Worm (Caenorhabditis elegans) whole organism, L3 larva: ENCODE results near the gene ZK470.4.

Source experiments
- ZK546.5 ChIP-seq: sonication (generic microtip); optimal IDR thresholded peaks from 2 replicates; lab custom pipeline; 2017; ENCODE audit warnings: missing biosample characterization, missing genetic modification characterization
- aly-2 ChIP-seq: fragments of 150-350 bp; optimal IDR thresholded peaks from 2 replicates; lab custom pipeline; 2014; ENCODE audit warnings: missing biosample characterization, missing genetic modification characterization
- ama-1 ChIP-seq: fragments of 150-350 bp; optimal IDR thresholded peaks from 2 replicates; lab custom pipeline; 2018
- ceh-16 ChIP-seq: sonication (generic microtip); optimal IDR thresholded peaks from 2 replicates; lab custom pipeline; 2017; ENCODE audit warnings: missing biosample characterization, missing genetic modification characterization
- ceh-82 ChIP-seq: fragments of 150-350 bp; optimal IDR thresholded peaks from 2 replicates; lab custom pipeline; 2014; ENCODE audit warnings: missing biosample characterization, missing genetic modification characterization
- ceh-9 ChIP-seq: sonication (generic microtip); optimal IDR thresholded peaks from 2 replicates; lab custom pipeline; 2018; ENCODE audit warnings: missing biosample characterization, missing genetic modification characterization
- daf-12 ChIP-seq: fragments of 150-350 bp; optimal IDR thresholded peaks from 2 replicates; lab custom pipeline; 2014; ENCODE audit warnings: missing biosample characterization, missing genetic modification reagents, missing genetic modification characterization
- egl-27 ChIP-seq: sonication (generic microtip); optimal IDR thresholded peaks from 4 replicates; lab custom pipeline; 2017; ENCODE audit warnings: missing biosample characterization, missing genetic modification reagents, missing genetic modification characterization
- egl-5 ChIP-seq: fragments of 150-350 bp; optimal IDR thresholded peaks from 2 replicates; lab custom pipeline; 2017; ENCODE audit warnings: missing biosample characterization, missing genetic modification reagents, missing genetic modification characterization, inconsistent platforms
- elt-1 ChIP-seq: fragments of 150-350 bp; optimal IDR thresholded peaks from 2 replicates; lab custom pipeline; 2014; ENCODE audit warnings: missing biosample characterization, missing genetic modification characterization
- elt-3 ChIP-seq, 3 experiments: fragments of 150-350 bp in 1 of 3; sonication (generic microtip) in 2 of 3; optimal IDR thresholded peaks; 2 replicates in 2 of 3; 4 replicates in 1 of 3; lab custom pipeline; 2014 to 2017; ENCODE audit warnings: missing biosample characterization in 3 of 3, missing genetic modification characterization in 3 of 3
- eor-1 ChIP-seq, 2 experiments: fragments of 150-350 bp; optimal IDR thresholded peaks; 2 replicates each; lab custom pipeline; 2014 to 2018; ENCODE audit warnings: missing biosample characterization in 2 of 2, missing genetic modification characterization in 2 of 2
- fkh-10 ChIP-seq: sonication (generic microtip); optimal IDR thresholded peaks from 2 replicates; lab custom pipeline; 2017; ENCODE audit warnings: missing biosample characterization, missing genetic modification reagents, missing genetic modification characterization
- fkh-2 ChIP-seq: fragments of 150-350 bp; optimal IDR thresholded peaks from 2 replicates; lab custom pipeline; 2014; ENCODE audit warnings: missing biosample characterization, missing genetic modification reagents, missing genetic modification characterization
- lin-39 ChIP-seq: fragments of 150-350 bp; optimal IDR thresholded peaks from 2 replicates; lab custom pipeline; 2018; ENCODE audit warnings: missing biosample characterization, missing genetic modification reagents, missing genetic modification characterization
- mdl-1 ChIP-seq: fragments of 150-350 bp; optimal IDR thresholded peaks from 2 replicates; lab custom pipeline; 2014; ENCODE audit warnings: missing biosample characterization, missing genetic modification characterization
- nfya-1 ChIP-seq: sonication (generic microtip); optimal IDR thresholded peaks from 2 replicates; lab custom pipeline; 2017; ENCODE audit warnings: missing genetic modification characterization, mild to moderate bottlenecking, missing compliant biosample characterization, antibody characterized with exemption, moderate library complexity; ENCODE audit not compliant: insufficient read depth
- nhr-12 ChIP-seq: fragments of 150-350 bp; optimal IDR thresholded peaks from 2 replicates; lab custom pipeline; 2014; ENCODE audit warnings: missing biosample characterization, missing genetic modification characterization
- nhr-23 ChIP-seq: fragments of 150-350 bp; optimal IDR thresholded peaks from 2 replicates; lab custom pipeline; 2014; ENCODE audit warnings: missing biosample characterization, missing genetic modification reagents, missing genetic modification characterization
- nhr-25 ChIP-seq: sonication (generic microtip); optimal IDR thresholded peaks from 2 replicates; lab custom pipeline; 2017; ENCODE audit warnings: missing biosample characterization, missing genetic modification characterization
- nhr-28 ChIP-seq: fragments of 150-350 bp; optimal IDR thresholded peaks from 2 replicates; lab custom pipeline; 2014; ENCODE audit warnings: missing biosample characterization, missing genetic modification characterization
- nhr-43 ChIP-seq: sonication (generic microtip); optimal IDR thresholded peaks from 2 replicates; lab custom pipeline; 2016; ENCODE audit warnings: mild to moderate bottlenecking, missing genetic modification characterization, missing compliant biosample characterization; ENCODE audit not compliant: poor library complexity, severe bottlenecking
- nhr-67 ChIP-seq: fragments of 150-350 bp; optimal IDR thresholded peaks from 2 replicates; lab custom pipeline; 2014; ENCODE audit warnings: missing biosample characterization, missing genetic modification characterization
- nhr-76 ChIP-seq: fragments of 150-350 bp; sonication (generic microtip); optimal IDR thresholded peaks from 5 replicates; lab custom pipeline; 2014; ENCODE audit warnings: missing biosample characterization, missing genetic modification characterization
- pha-4 ChIP-seq: fragments of 150-350 bp; optimal IDR thresholded peaks from 2 replicates; lab custom pipeline; 2014; ENCODE audit warnings: missing biosample characterization, missing genetic modification reagents, missing genetic modification characterization
- pqm-1 ChIP-seq: fragments of 150-350 bp; optimal IDR thresholded peaks from 2 replicates; lab custom pipeline; 2017; ENCODE audit warnings: missing biosample characterization, missing genetic modification characterization, inconsistent platforms
- sea-2 ChIP-seq: fragments of 150-350 bp; sonication (generic microtip); optimal IDR thresholded peaks from 4 replicates; lab custom pipeline; 2014; ENCODE audit warnings: missing biosample characterization, missing genetic modification reagents, missing genetic modification characterization
- skn-1 ChIP-seq: fragments of 150-350 bp; optimal IDR thresholded peaks from 2 replicates; lab custom pipeline; 2014; ENCODE audit warnings: missing biosample characterization, missing genetic modification characterization
- snpc-4 ChIP-seq: fragments of 150-350 bp; optimal IDR thresholded peaks from 2 replicates; lab custom pipeline; 2014; ENCODE audit warnings: missing biosample characterization, missing genetic modification characterization
- unc-62 ChIP-seq: fragments of 150-350 bp; sonication (generic microtip); optimal IDR thresholded peaks from 4 replicates; lab custom pipeline; 2014; ENCODE audit warnings: missing biosample characterization, missing genetic modification reagents, missing genetic modification characterization
- zag-1 ChIP-seq: fragments of 150-350 bp; optimal IDR thresholded peaks from 2 replicates; lab custom pipeline; 2014; ENCODE audit warnings: missing biosample characterization, missing genetic modification characterization
- ztf-11 ChIP-seq: fragments of 150-350 bp; optimal IDR thresholded peaks from 2 replicates; lab custom pipeline; 2014; ENCODE audit warnings: missing biosample characterization, missing genetic modification characterization
- ztf-4 ChIP-seq: fragments of 150-350 bp; optimal IDR thresholded peaks from 2 replicates; lab custom pipeline; 2014; ENCODE audit warnings: missing biosample characterization, missing genetic modification characterization

ZK470.4 gene

ce11 chrX:4117626-4118025 lies 21.9 kb downstream of the ZK470.4 start, which contains the start of gene F09F9.5:
Gene F09F9.5, plus strand, starts transcription at chrX:4117926.
- TF ChIP-seq daf-12 (tag; lab: Kevin White, UChicago) (no peak), ama-1 (no peak), nhr-23 (tag; lab: Kevin White, UChicago) (no peak), ztf-4 (tag; lab: Kevin White, UChicago) (no peak), ztf-11 (no peak), nhr-76 (tag; lab: Kevin White, UChicago) (no peak), egl-27 (tag; lab: Kevin White, UChicago) (no peak)

- TF ChIP-seq nhr-28 (no peak), eor-1 (tag; optimal IDR thresholded peaks at IDR 0.05; lab: Kevin White, UChicago) (no peak), nhr-25 (tag; lab: Kevin White, UChicago) (no peak), zag-1 (tag; lab: Kevin White, UChicago) (no peak), egl-5 (tag; lab: Kevin White, UChicago) (no peak), nhr-76 (tag; lab: Kevin White, UChicago) (no peak), snpc-4 (tag; lab: Kevin White, UChicago) (no peak), ztf-11 (no peak), ceh-16 (no peak), fkh-10 (GFP tag; lab: Kevin White, UChicago) (no peak), pha-4 (no peak), elt-1 (no peak)
- TF ChIP-seq, all 47 proteins: peak for 0
These were observed 24.5 kb downstream of the ZK470.4 start, which contains the start of gene F09F9.1 for ce11 chrX:4115026-4115425. Gene F09F9.1, plus strand, starts transcription at chrX:4115326.

- TF ChIP-seq nhr-67 (tag; lab: Kevin White, UChicago) (no peak), pqm-1 (tag; lab: Kevin White, UChicago) (no peak), unc-62 (GFP tag; lab: Kevin White, UChicago) (no peak), nhr-23 (tag; lab: Kevin White, UChicago) (peak; percentile 12), snpc-4 (tag; lab: Kevin White, UChicago) (no peak), nhr-43 (tag; lab: Kevin White, UChicago) (peak; percentile 54)
These were observed 28.2 kb downstream of the ZK470.4 start, which contains the start of gene F09F9.2 for ce11 chrX:4111416-4111815. Gene F09F9.2, minus strand, starts transcription at chrX:4111440.

- no peak for TF ChIP-seq nhr-67 (tag; lab: Kevin White, UChicago)
- TF ChIP-seq aly-2 (tag; lab: Kevin White, UChicago): no peak
- no peak for TF ChIP-seq skn-1 (tag; lab: Kevin White, UChicago)
- TF ChIP-seq sea-2: no peak
- no peak for TF ChIP-seq ceh-82 (tag; lab: Kevin White, UChicago)
- TF ChIP-seq pqm-1 (tag; lab: Kevin White, UChicago): no peak
- TF ChIP-seq elt-3 (tag; optimal IDR thresholded peaks at IDR 0.05; lab: Kevin White, UChicago): peak in 1 of 3 experiments; percentile 19
- TF ChIP-seq nfya-1 (tag; lab: Kevin White, UChicago): no peak
- TF ChIP-seq fkh-2 (tag; lab: Kevin White, UChicago): no peak
- no peak for TF ChIP-seq ceh-9 (tag; lab: Kevin White, UChicago)
- no peak for TF ChIP-seq zag-1 (tag; lab: Kevin White, UChicago)
- TF ChIP-seq egl-27 (tag; lab: Kevin White, UChicago): no peak
- TF ChIP-seq daf-12 (tag; lab: Kevin White, UChicago): no peak
- no peak for TF ChIP-seq ceh-16
- peak; percentile 4 for TF ChIP-seq nhr-23 (tag; lab: Kevin White, UChicago)
- no peak for TF ChIP-seq nhr-12 (tag; lab: Kevin White, UChicago)
These were observed 29.6 kb downstream of the ZK470.4 start for ce11 chrX:4109970-4110369.

ce11 chrX:4106896-4107505 lies 32.6 kb downstream of the ZK470.4 start, which contains the start of gene R02E4.2:
Gene R02E4.2, plus strand, starts transcription at chrX:4107455.
- TF ChIP-seq ceh-16 (no peak), nhr-25 (tag; lab: Kevin White, UChicago) (no peak), mdl-1 (tag; lab: Kevin White, UChicago) (no peak), ZK546.5 (no peak), snpc-4 (tag; lab: Kevin White, UChicago) (no peak), lin-39 (no peak), nhr-67 (tag; lab: Kevin White, UChicago) (no peak)
